Fruit fly (Drosophila melanogaster) whole organism, pupa: ENCODE results near the gene BCL7-like.
A peak's percentile ranks its signal among the peaks of the same experiment; 100 is the strongest.

Experiments used
- CG10348 ChIP-seq: fragments of 200-800 bp; sonication (Bioruptor generic); IDR thresholded peaks from 2 replicates; pipeline ENCODE4 v1.3.6; 2022; ENCODE audit warnings: missing biosample characterization, missing genetic modification characterization
- CG12605 ChIP-seq: fragments of 200-800 bp; sonication (Bioruptor generic); IDR thresholded peaks from 2 replicates; pipeline ENCODE4 v1.3.6; 2022; ENCODE audit warnings: missing biosample characterization, missing genetic modification characterization
- CG13204 ChIP-seq: fragments of 200-800 bp; sonication (Bioruptor generic); optimal IDR thresholded peaks from 2 replicates; lab custom pipeline; 2018; ENCODE audit warnings: missing biosample characterization, mild to moderate bottlenecking, missing genetic modification characterization, moderate library complexity
- CG14655 ChIP-seq: fragments of 200-800 bp; sonication (Bioruptor generic); optimal IDR thresholded peaks from 3 replicates; lab custom pipeline; 2017; ENCODE audit warnings: mild to moderate bottlenecking, missing biosample characterization, missing genetic modification reagents, missing genetic modification characterization
- CG15710 ChIP-seq: fragments of 200-800 bp; sonication (Bioruptor generic); optimal IDR thresholded peaks from 2 replicates; lab custom pipeline; 2018; ENCODE audit warnings: missing biosample characterization, mild to moderate bottlenecking, missing genetic modification characterization, moderate library complexity
- CG17806 ChIP-seq: fragments of 200-800 bp; sonication (Bioruptor generic); optimal IDR thresholded peaks from 2 replicates; lab custom pipeline; 2018; ENCODE audit warnings: missing biosample characterization, mild to moderate bottlenecking, missing genetic modification characterization, moderate library complexity
- CG32121 ChIP-seq: fragments of 200-800 bp; sonication (Bioruptor generic); IDR thresholded peaks from 2 replicates; pipeline ENCODE4 v1.3.6; 2022; ENCODE audit warnings: missing biosample characterization, missing genetic modification characterization
- CG34367 ChIP-seq: fragments of 200-800 bp; sonication (Bioruptor generic); optimal IDR thresholded peaks from 2 replicates; lab custom pipeline; 2018; ENCODE audit warnings: missing biosample characterization, mild to moderate bottlenecking, missing genetic modification characterization
- CG4496 ChIP-seq: fragments of 200-800 bp; sonication (Bioruptor generic); IDR thresholded peaks from 3 replicates; pipeline ENCODE4 v1.3.6; 2022; ENCODE audit warnings: missing biosample characterization, missing genetic modification characterization
- CG8159 ChIP-seq: fragments of 200-800 bp; sonication (Bioruptor generic); optimal IDR thresholded peaks from 3 replicates; lab custom pipeline; 2018; ENCODE audit warnings: missing biosample characterization, mild to moderate bottlenecking, missing genetic modification characterization, moderate library complexity
- CG8301 ChIP-seq: fragments of 200-800 bp; sonication (Bioruptor generic); optimal IDR thresholded peaks from 2 replicates; lab custom pipeline; 2018; ENCODE audit warnings: missing biosample characterization, mild to moderate bottlenecking, missing genetic modification characterization
- CG9948 ChIP-seq: fragments of 200-800 bp; sonication (Bioruptor generic); optimal IDR thresholded peaks from 2 replicates; lab custom pipeline; 2018; ENCODE audit warnings: missing biosample characterization, mild to moderate bottlenecking, missing genetic modification characterization, moderate library complexity
- D1 ChIP-seq: fragments of 200-800 bp; sonication (Bioruptor generic); optimal IDR thresholded peaks from 2 replicates; lab custom pipeline; 2018; ENCODE audit warnings: missing biosample characterization, mild to moderate bottlenecking, missing genetic modification characterization, moderate library complexity
- EcR ChIP-seq: fragments of 200-800 bp; sonication (Bioruptor generic); optimal IDR thresholded peaks from 3 replicates; lab custom pipeline; 2019; ENCODE audit warnings: missing biosample characterization, missing genetic modification characterization, mild to moderate bottlenecking, moderate library complexity, missing genetic modification reagents
- Ets98B ChIP-seq: fragments of 200-800 bp; sonication (Bioruptor generic); IDR thresholded peaks from 2 replicates; pipeline ENCODE4 v1.3.6; 2022; ENCODE audit warnings: missing biosample characterization, missing genetic modification characterization
- Pif1A ChIP-seq: fragments of 200-800 bp; sonication (Bioruptor generic); optimal IDR thresholded peaks from 3 replicates; lab custom pipeline; 2016; ENCODE audit warnings: missing biosample characterization, missing genetic modification characterization
- Pif1B ChIP-seq: fragments of 200-800 bp; sonication (Bioruptor generic); optimal IDR thresholded peaks from 3 replicates; lab custom pipeline; 2016; ENCODE audit warnings: missing biosample characterization, missing genetic modification characterization
- Snoo ChIP-seq: fragments of 200-800 bp; sonication (Bioruptor generic); optimal IDR thresholded peaks from 3 replicates; lab custom pipeline; 2017; ENCODE audit warnings: missing biosample characterization, mild to moderate bottlenecking, missing genetic modification characterization, inconsistent platforms
- fd96Ca ChIP-seq: fragments of 200-800 bp; sonication (Bioruptor generic); IDR thresholded peaks from 3 replicates; pipeline ENCODE4 v1.3.6; 2022; ENCODE audit warnings: missing biosample characterization, missing genetic modification characterization
- gl ChIP-seq: fragments of 200-800 bp; sonication (Bioruptor generic); optimal IDR thresholded peaks from 2 replicates; lab custom pipeline; 2018; ENCODE audit warnings: missing biosample characterization, mild to moderate bottlenecking, missing genetic modification characterization
- rn ChIP-seq: fragments of 200-800 bp; sonication (Bioruptor generic); IDR thresholded peaks from 2 replicates; pipeline ENCODE4 v1.3.6; 2022; ENCODE audit warnings: missing biosample characterization, missing genetic modification characterization

Gene BCL7-like

dm6 chrX:9401053-9401452 is 44.6 kb downstream of the BCL7-like start:
- TF ChIP-seq CG15710 (tag; lab: Kevin White, UChicago) (peak; percentile 60), rn (no peak), CG4496 (GFP tag; lab: Robert Waterston, UW) (peak; percentile 61), EcR (GFP tag; lab: Kevin White, UChicago) (no peak), CG17806 (tag; lab: Kevin White, UChicago) (peak; percentile 43), CG8301 (tag; lab: Kevin White, UChicago) (peak; percentile 36), Ets98B (GFP tag; lab: Robert Waterston, UW) (peak; percentile 32; the same call in 1 of the 2 replicates), CG34367 (peak; percentile 38), Snoo (tag; lab: Kevin White, UChicago) (peak; percentile 9), fd96Ca (GFP tag; lab: Robert Waterston, UW) (peak; percentile 50; the same call in 1 of the 3 replicates), D1 (no peak), Pif1B (GFP tag; lab: Kevin White, UChicago) (no peak), CG14655 (GFP tag; lab: Kevin White, UChicago) (peak; percentile 54), CG9948 (peak; percentile 35), Pif1A (peak; percentile 36), gl (tag; lab: Kevin White, UChicago) (no peak), CG8159 (tag; lab: Kevin White, UChicago) (peak; percentile 63), CG12605 (GFP tag; lab: Robert Waterston, UW) (0 out of 2 replicates have a peak, but pooled peaks have one; percentile 32), CG32121 (0 out of 2 replicates have a peak, but pooled peaks have one; percentile 42), CG10348 (GFP tag; lab: Robert Waterston, UW) (no peak), CG13204 (GFP tag; lab: Kevin White, UChicago) (no peak)
